Fruit fly (Drosophila melanogaster) whole organism, prepupa: ENCODE results near the gene Ugt302E1.

Experiments used
- CG11294 ChIP-seq: fragments of 200-800 bp; sonication (Bioruptor generic); IDR thresholded peaks from 2 replicates; pipeline ENCODE4 v1.3.6; 2022; ENCODE audit warnings: missing biosample characterization, missing genetic modification characterization
- CG6854 ChIP-seq: fragments of 200-800 bp; sonication (Bioruptor generic); optimal IDR thresholded peaks from 2 replicates; lab custom pipeline; 2017; ENCODE audit warnings: missing biosample characterization, mild to moderate bottlenecking, missing genetic modification characterization
- CG9139 ChIP-seq: fragments of 200-800 bp; sonication (Bioruptor generic); optimal IDR thresholded peaks from 3 replicates; lab custom pipeline; 2017; ENCODE audit warnings: missing biosample characterization, mild to moderate bottlenecking, missing genetic modification characterization
- Eip78C ChIP-seq: fragments of 200-800 bp; sonication (Bioruptor generic); peaks from one replicate; lab custom pipeline; 2016; ENCODE audit warnings: missing biosample characterization, missing genetic modification characterization
- Hr39 ChIP-seq: fragments of 200-800 bp; sonication (Bioruptor generic); optimal IDR thresholded peaks from 2 replicates; lab custom pipeline; 2016; ENCODE audit warnings: missing biosample characterization, missing genetic modification characterization
- OdsH ChIP-seq: fragments of 200-800 bp; sonication (Bioruptor generic); optimal IDR thresholded peaks from 3 replicates; lab custom pipeline; 2016; ENCODE audit warnings: missing biosample characterization, missing genetic modification characterization
- Smox ChIP-seq: fragments of 200-800 bp; sonication (Bioruptor generic); optimal IDR thresholded peaks from 3 replicates; lab custom pipeline; 2016; ENCODE audit warnings: missing biosample characterization, missing genetic modification characterization
- Sox14 ChIP-seq: fragments of 200-800 bp; sonication (Bioruptor generic); optimal IDR thresholded peaks from 3 replicates; lab custom pipeline; 2016; ENCODE audit warnings: missing biosample characterization, missing genetic modification characterization
- cyc ChIP-seq: fragments of 200-800 bp; sonication (Bioruptor generic); optimal IDR thresholded peaks from 3 replicates; lab custom pipeline; 2016; ENCODE audit warnings: missing biosample characterization, missing genetic modification characterization
- net ChIP-seq: fragments of 200-800 bp; sonication (Bioruptor generic); optimal IDR thresholded peaks from 3 replicates; lab custom pipeline; 2016; ENCODE audit warnings: missing biosample characterization, missing genetic modification characterization
- spab ChIP-seq: fragments of 200-800 bp; sonication (Bioruptor generic); optimal IDR thresholded peaks from 2 replicates; lab custom pipeline; 2017; ENCODE audit warnings: missing biosample characterization, mild to moderate bottlenecking, missing genetic modification characterization, missing genetic modification reagents

DNA sequence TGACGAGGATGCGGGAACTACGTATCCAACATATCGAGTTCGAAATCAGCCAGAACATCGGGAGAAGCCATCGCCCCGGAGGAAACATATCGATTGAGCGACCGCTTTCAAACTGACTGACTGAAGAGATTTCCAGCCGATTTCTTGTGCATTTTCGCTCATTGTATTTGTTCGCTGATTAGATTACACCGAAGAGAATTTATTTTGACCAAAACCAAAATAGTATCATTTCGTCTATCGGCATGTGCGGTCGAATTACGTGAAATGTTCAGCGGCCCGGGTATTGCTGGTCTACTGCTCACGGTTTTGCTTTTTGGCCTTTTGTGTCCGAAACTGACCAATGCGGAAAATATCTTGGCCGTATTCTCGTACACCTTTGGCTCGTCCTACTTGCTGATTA, 20.9 kb downstream of the Ugt302E1 start, which contains the start of the genes Ugt304A1 and Ugt303A1:
- TF ChIP-seq Hr39 (GFP tag; lab: Kevin White, UChicago) (no peak), CG9139 (GFP tag; lab: Kevin White, UChicago) (no peak), cyc (GFP tag; lab: Kevin White, UChicago) (no peak), spab (no peak), CG6854 (GFP tag; lab: Kevin White, UChicago) (no peak), Eip78C (GFP tag; lab: Kevin White, UChicago) (no peak), CG11294 (GFP tag; lab: Robert Waterston, UW) (no peak), OdsH (GFP tag; lab: Kevin White, UChicago) (no peak), net (GFP tag; lab: Kevin White, UChicago) (no peak), Sox14 (GFP tag; lab: Kevin White, UChicago) (no peak), Smox (GFP tag; lab: Kevin White, UChicago) (no peak)
